ENCODE assay signal across 5 fruit fly cellular contexts in genomic region chr2L:20075234-20075803, dm6.
A peak's percentile ranks its signal among the peaks of the same experiment; 100 is the strongest.
TF ChIP-seq lines count a peak whose summit lies in the region.

pr (minus strand) TSS chr2L:20075458.
neb (plus strand) TSS chr2L:20075757.

- TF ChIP-seq CTCF in whole organism, embryonic (GFP tag; optimal IDR thresholded peaks at IDR 0.05; lab: Kevin White, UChicago) = no peak

TF ChIP-seq in whole organism, adult, 20 proteins besides CTCF, POLR2A, EP300 and RAD21 (continues in another document):
- TF ChIP-seq CG1620 (GFP tag; optimal IDR thresholded peaks at IDR 0.05; lab: Kevin White, UChicago) (peak; percentile 55), CG33017 (tag; optimal IDR thresholded peaks at IDR 0.05; lab: Kevin White, UChicago) (peak; percentile 52), CG14711 (tag; optimal IDR thresholded peaks at IDR 0.05; lab: Kevin White, UChicago) (peak; percentile 13), Hr96 (GFP tag; optimal IDR thresholded peaks at IDR 0.05; lab: Kevin White, UChicago) (peak; percentile 53), CG5204 (GFP tag; optimal IDR thresholded peaks at IDR 0.05; lab: Kevin White, UChicago) (no peak), Crg-1 (GFP tag; optimal IDR thresholded peaks at IDR 0.05; lab: Kevin White, UChicago) (peak; percentile 33), CG12768 (GFP tag; optimal IDR thresholded peaks at IDR 0.05; lab: Kevin White, UChicago) (no peak), cic (GFP tag; optimal IDR thresholded peaks at IDR 0.05; lab: Kevin White, UChicago) (no peak), CG7045 (GFP tag; optimal IDR thresholded peaks at IDR 0.05; lab: Kevin White, UChicago) (peak; percentile 71), pad (GFP tag; optimal IDR thresholded peaks at IDR 0.05; lab: Kevin White, UChicago) (no peak), bab1 (GFP tag; optimal IDR thresholded peaks at IDR 0.05; lab: Kevin White, UChicago) (peak; percentile 82), Clk (GFP tag; optimal IDR thresholded peaks at IDR 0.05; lab: Kevin White, UChicago) (no peak), CG7101 (tag; optimal IDR thresholded peaks at IDR 0.05; lab: Kevin White, UChicago) (peak; percentile 69), tj (GFP tag; optimal IDR thresholded peaks at IDR 0.05; lab: Kevin White, UChicago) (peak; percentile 66), cnc (optimal IDR thresholded peaks at IDR 0.05; lab: Kevin White, UChicago) (no peak), ovo (GFP tag; optimal IDR thresholded peaks at IDR 0.05; lab: Kevin White, UChicago) (no peak), CG11617 (GFP tag; optimal IDR thresholded peaks at IDR 0.05; lab: Kevin White, UChicago) (peak; percentile 48), Mnt (GFP tag; optimal IDR thresholded peaks at IDR 0.05; lab: Kevin White, UChicago) (peak; percentile 62)

TF ChIP-seq in whole organism, embryonic, 481 proteins besides CTCF, POLR2A, EP300 and RAD21 (continues in another document):
- TF ChIP-seq CG10959 (GFP tag; IDR thresholded peaks at IDR 0.05; lab: Robert Waterston, UW) = peak; percentile 48
- no peak for TF ChIP-seq CG2129 (GFP tag; IDR thresholded peaks at IDR 0.05; lab: Robert Waterston, UW; ENCODE audit: partially characterized antibody)
- TF ChIP-seq otp (GFP tag; IDR thresholded peaks at IDR 0.05; lab: Robert Waterston, UW) = peak; percentile 17; the same call in 1 of the 3 replicates
- TF ChIP-seq Hr3 (GFP tag; optimal IDR thresholded peaks at IDR 0.05; lab: Kevin White, UChicago) = peak; percentile 60
- peak; percentile 75 for TF ChIP-seq ranshi (GFP tag; IDR thresholded peaks at IDR 0.05; lab: Robert Waterston, UW)
- no peak; the same call in 1 of the 2 replicates for TF ChIP-seq bbx (GFP tag; IDR thresholded peaks at IDR 0.05; lab: Robert Waterston, UW; ENCODE audit: partially characterized antibody)
- peak; percentile 35 for TF ChIP-seq phol (tag; optimal IDR thresholded peaks at IDR 0.05; lab: Kevin White, UChicago)
- peak; percentile 51 for TF ChIP-seq CrebB (tag; optimal IDR thresholded peaks at IDR 0.05; lab: Kevin White, UChicago)
- peak; percentile 75 for TF ChIP-seq CoRest (tag; optimal IDR thresholded peaks at IDR 0.05; lab: Kevin White, UChicago)
- peak; percentile 4 for TF ChIP-seq mam (GFP tag; optimal IDR thresholded peaks at IDR 0.05; lab: Kevin White, UChicago)
- TF ChIP-seq gem (tag; optimal IDR thresholded peaks at IDR 0.05; lab: Kevin White, UChicago) = peak; percentile 79
- TF ChIP-seq H2.0 (GFP tag; IDR thresholded peaks at IDR 0.05; lab: Robert Waterston, UW) = peak; percentile 48
- TF ChIP-seq mirr (GFP tag; optimal IDR thresholded peaks at IDR 0.05; lab: Kevin White, UChicago) = no peak
- peak; percentile 83 for TF ChIP-seq row (GFP tag; IDR thresholded peaks at IDR 0.05; lab: Robert Waterston, UW)
- TF ChIP-seq CG30431 (GFP tag; optimal IDR thresholded peaks at IDR 0.05; lab: Kevin White, UChicago) = peak; percentile 24
- peak; percentile 71 for TF ChIP-seq CG7839 (tag; optimal IDR thresholded peaks at IDR 0.05; lab: Kevin White, UChicago)
- TF ChIP-seq CG8944 (GFP tag; optimal IDR thresholded peaks at IDR 0.05; lab: Kevin White, UChicago) = no peak
- no peak for TF ChIP-seq CG3838 (GFP tag; optimal IDR thresholded peaks at IDR 0.05; lab: Kevin White, UChicago)

TF ChIP-seq in whole organism, prepupa, 60 proteins besides CTCF, POLR2A, EP300 and RAD21 (continues in another document):
- TF ChIP-seq CG7368 (GFP tag; optimal IDR thresholded peaks at IDR 0.05; lab: Kevin White, UChicago) (no peak), Eip78C (GFP tag; lab: Kevin White, UChicago) (peak; percentile 82), Ets21C (GFP tag; optimal IDR thresholded peaks at IDR 0.05; lab: Kevin White, UChicago) (peak; percentile 26), dsx (GFP tag; optimal IDR thresholded peaks at IDR 0.05; lab: Kevin White, UChicago; ENCODE audit: poor library complexity, severe bottlenecking) (peak; percentile 26), OdsH (GFP tag; optimal IDR thresholded peaks at IDR 0.05; lab: Kevin White, UChicago) (peak; percentile 25), CG6792 (GFP tag; optimal IDR thresholded peaks at IDR 0.05; lab: Kevin White, UChicago) (peak; percentile 31), CG8632 (GFP tag; optimal IDR thresholded peaks at IDR 0.05; lab: Kevin White, UChicago) (no peak), CG4318 (GFP tag; optimal IDR thresholded peaks at IDR 0.05; lab: Kevin White, UChicago) (no peak), Ets96B (tag; optimal IDR thresholded peaks at IDR 0.05; lab: Kevin White, UChicago) (peak; percentile 65), CG32006 (GFP tag; optimal IDR thresholded peaks at IDR 0.05; lab: Kevin White, UChicago) (peak; percentile 57), Met (GFP tag; optimal IDR thresholded peaks at IDR 0.05; lab: Kevin White, UChicago) (peak; percentile 39), CG15336 (GFP tag; IDR thresholded peaks at IDR 0.05; lab: Robert Waterston, UW) (peak; percentile 57), CG11294 (GFP tag; IDR thresholded peaks at IDR 0.05; lab: Robert Waterston, UW) (no peak), CG8119 (GFP tag; IDR thresholded peaks at IDR 0.05; lab: Robert Waterston, UW) (peak; percentile 56; the same call in 1 of the 3 replicates), Sox102F (GFP tag; optimal IDR thresholded peaks at IDR 0.05; lab: Kevin White, UChicago) (peak; percentile 34), CG6163 (GFP tag; IDR thresholded peaks at IDR 0.05; lab: Robert Waterston, UW) (peak; percentile 73), topi (GFP tag; optimal IDR thresholded peaks at IDR 0.05; lab: Kevin White, UChicago) (peak; percentile 73), eg (GFP tag; IDR thresholded peaks at IDR 0.05; lab: Robert Waterston, UW) (peak; percentile 40; the same call in 1 of the 3 replicates), CG11902 (GFP tag; optimal IDR thresholded peaks at IDR 0.05; lab: Kevin White, UChicago) (peak; percentile 51)

TF ChIP-seq in whole organism, pupa, 21 proteins besides CTCF, POLR2A, EP300 and RAD21:
- TF ChIP-seq CG15710 (tag; optimal IDR thresholded peaks at IDR 0.05; lab: Kevin White, UChicago) (peak; percentile 50), CG13204 (GFP tag; optimal IDR thresholded peaks at IDR 0.05; lab: Kevin White, UChicago) (no peak), Pif1B (GFP tag; optimal IDR thresholded peaks at IDR 0.05; lab: Kevin White, UChicago) (peak; percentile 61), CG34367 (tag; optimal IDR thresholded peaks at IDR 0.05; lab: Kevin White, UChicago) (peak; percentile 36), CG12605 (GFP tag; IDR thresholded peaks at IDR 0.05; lab: Robert Waterston, UW) (0 out of 2 replicates have a peak, but pooled peaks have one; percentile 39)

TF ChIP-seq in whole organism, wandering third instar larva, 38 proteins besides CTCF, POLR2A, EP300 and RAD21 (continues in another document):
- TF ChIP-seq N (GFP tag; optimal IDR thresholded peaks at IDR 0.05; lab: Kevin White, UChicago) (no peak), dl (GFP tag; optimal IDR thresholded peaks at IDR 0.05; lab: Kevin White, UChicago; ENCODE audit: insufficient read depth in 1 of 2, partially characterized antibody in 2 of 2) (no peak), Rel (GFP tag; optimal IDR thresholded peaks at IDR 0.05; lab: Kevin White, UChicago) (no peak), Rel (tag; optimal IDR thresholded peaks at IDR 0.05; lab: Kevin White, UChicago) (peak; percentile 55), fru (GFP tag; optimal IDR thresholded peaks at IDR 0.05; lab: Kevin White, UChicago) (peak; percentile 62), pan (optimal IDR thresholded peaks at IDR 0.05; lab: Kevin White, UChicago) (no peak), OdsH (GFP tag; optimal IDR thresholded peaks at IDR 0.05; lab: Kevin White, UChicago) (peak; percentile 45), Abd-B (GFP tag; optimal IDR thresholded peaks at IDR 0.05; lab: Kevin White, UChicago) (no peak), foxo (GFP tag; optimal IDR thresholded peaks at IDR 0.05; lab: Kevin White, UChicago) (peak in 1 of 2 experiments; percentile 68), jim (GFP tag; optimal IDR thresholded peaks at IDR 0.05; lab: Kevin White, UChicago) (no peak), usp (GFP tag; optimal IDR thresholded peaks at IDR 0.05; lab: Kevin White, UChicago) (no peak), h (GFP tag; optimal IDR thresholded peaks at IDR 0.05; lab: Kevin White, UChicago) (peak; percentile 77), Jra (GFP tag; optimal IDR thresholded peaks at IDR 0.05; lab: Kevin White, UChicago) (peak; percentile 15), Hr83 (GFP tag; optimal IDR thresholded peaks at IDR 0.05; lab: Kevin White, UChicago; ENCODE audit: poor library complexity, severe bottlenecking) (no peak), sage (GFP tag; optimal IDR thresholded peaks at IDR 0.05; lab: Kevin White, UChicago) (peak; percentile 58), Hr78 (GFP tag; optimal IDR thresholded peaks at IDR 0.05; lab: Kevin White, UChicago) (no peak), HLH106 (tag; optimal IDR thresholded peaks at IDR 0.05; lab: Kevin White, UChicago) (peak; percentile 7), dsf (GFP tag; optimal IDR thresholded peaks at IDR 0.05; lab: Kevin White, UChicago; ENCODE audit: borderline replicate concordance) (no peak), Sp1 (GFP tag; optimal IDR thresholded peaks at IDR 0.05; lab: Kevin White, UChicago) (peak; percentile 71), lola (GFP tag; optimal IDR thresholded peaks at IDR 0.05; lab: Kevin White, UChicago) (no peak), CG9705 (GFP tag; optimal IDR thresholded peaks at IDR 0.05; lab: Kevin White, UChicago) (no peak), tai (GFP tag; optimal IDR thresholded peaks at IDR 0.05; lab: Kevin White, UChicago) (no peak), brk (GFP tag; optimal IDR thresholded peaks at IDR 0.05; lab: Kevin White, UChicago) (peak; percentile 37), Dfd (GFP tag; optimal IDR thresholded peaks at IDR 0.05; lab: Kevin White, UChicago) (no peak), GATAd (GFP tag; optimal IDR thresholded peaks at IDR 0.05; lab: Kevin White, UChicago) (no peak), Myc (optimal IDR thresholded peaks at IDR 0.05; lab: Kevin White, UChicago) (peak; percentile 81), woc (GFP tag; optimal IDR thresholded peaks at IDR 0.05; lab: Kevin White, UChicago) (peak; percentile 49), Mio (GFP tag; optimal IDR thresholded peaks at IDR 0.05; lab: Kevin White, UChicago) (no peak), br (GFP tag; optimal IDR thresholded peaks at IDR 0.05; lab: Kevin White, UChicago) (peak; percentile 8), CG32264 (GFP tag; optimal IDR thresholded peaks at IDR 0.05; lab: Kevin White, UChicago) (peak; percentile 30), dmrt93B (GFP tag; optimal IDR thresholded peaks at IDR 0.05; lab: Kevin White, UChicago) (no peak), Dif (GFP tag; optimal IDR thresholded peaks at IDR 0.05; lab: Kevin White, UChicago; ENCODE audit: partially characterized antibody) (no peak), psq (GFP tag; optimal IDR thresholded peaks at IDR 0.05; lab: Kevin White, UChicago) (peak; percentile 33), Hnf4 (GFP tag; optimal IDR thresholded peaks at IDR 0.05; lab: Kevin White, UChicago) (peak; percentile 58), CrebA (GFP tag; optimal IDR thresholded peaks at IDR 0.05; lab: Kevin White, UChicago; ENCODE audit: borderline replicate concordance) (no peak), sv (GFP tag; optimal IDR thresholded peaks at IDR 0.05; lab: Kevin White, UChicago) (peak; percentile 50)
